Fruit fly (Drosophila melanogaster) whole organism, embryonic: ENCODE results near the gene CG2021.
A peak's percentile ranks its signal among the peaks of the same experiment; 100 is the strongest.

Source experiments
- Adf1 ChIP-seq: fragments of 200-800 bp; sonication (Bioruptor generic); IDR thresholded peaks from 2 replicates; pipeline ENCODE4 v1.3.6; 2022; ENCODE audit warnings: missing biosample characterization, missing genetic modification characterization
- B-H1 ChIP-seq: fragments of 200-800 bp; sonication (Bioruptor generic); IDR thresholded peaks from 3 replicates; pipeline ENCODE4 v1.3.6; 2022; ENCODE audit warnings: missing biosample characterization, missing genetic modification characterization
- BEAF-32 ChIP-seq: fragments of 200-800 bp; sonication (Bioruptor generic); optimal IDR thresholded peaks from 3 replicates; lab custom pipeline; 2017; ENCODE audit warnings: missing biosample characterization, missing genetic modification characterization, mild to moderate bottlenecking, moderate library complexity, missing genetic modification reagents
- CG10267 ChIP-seq: fragments of 200-800 bp; sonication (Bioruptor generic); optimal IDR thresholded peaks from 2 replicates; lab custom pipeline; 2018; ENCODE audit warnings: missing biosample characterization, mild to moderate bottlenecking, missing genetic modification characterization, moderate library complexity
- CG10654 ChIP-seq: fragments of 200-800 bp; sonication (Bioruptor generic); optimal IDR thresholded peaks from 2 replicates; lab custom pipeline; 2016; ENCODE audit warnings: missing biosample characterization, missing genetic modification characterization
- CG11456 ChIP-seq: fragments of 200-800 bp; sonication (Bioruptor generic); IDR thresholded peaks from 3 replicates; pipeline ENCODE4 v1.3.6; 2022; ENCODE audit warnings: missing biosample characterization, missing genetic modification characterization
- CG11723 ChIP-seq: fragments of 200-800 bp; sonication (Bioruptor generic); optimal IDR thresholded peaks from 2 replicates; lab custom pipeline; 2017; ENCODE audit warnings: missing biosample characterization, mild to moderate bottlenecking, missing genetic modification characterization
- CG1792 ChIP-seq: fragments of 200-800 bp; sonication (Bioruptor generic); optimal IDR thresholded peaks from 2 replicates; lab custom pipeline; 2016; ENCODE audit warnings: missing biosample characterization, missing genetic modification characterization
- CG34422 ChIP-seq: fragments of 200-800 bp; sonication (Bioruptor generic); IDR thresholded peaks from 3 replicates; pipeline ENCODE4 v1.3.6; 2022; ENCODE audit warnings: missing biosample characterization, missing genetic modification characterization
- CG3847 ChIP-seq: fragments of 200-800 bp; sonication (Bioruptor generic); IDR thresholded peaks from 2 replicates; pipeline ENCODE4 v1.3.6; 2022; ENCODE audit warnings: missing biosample characterization, missing genetic modification characterization
- CG42726 ChIP-seq: fragments of 200-800 bp; sonication (Bioruptor generic); IDR thresholded peaks from 2 replicates; pipeline ENCODE4 v1.3.6; 2022; ENCODE audit warnings: missing biosample characterization, missing genetic modification characterization; ENCODE audit not compliant: partially characterized antibody
- CG6765 ChIP-seq: fragments of 200-800 bp; sonication (Bioruptor generic); optimal IDR thresholded peaks from 3 replicates; lab custom pipeline; 2017; ENCODE audit warnings: missing biosample characterization, mild to moderate bottlenecking, missing genetic modification characterization
- CG6854 ChIP-seq: fragments of 200-800 bp; sonication (Bioruptor generic); optimal IDR thresholded peaks from 3 replicates; lab custom pipeline; 2017; ENCODE audit warnings: missing biosample characterization, mild to moderate bottlenecking, missing genetic modification characterization
- CG7271 ChIP-seq: fragments of 200-800 bp; sonication (Bioruptor generic); optimal IDR thresholded peaks from 2 replicates; lab custom pipeline; 2018; ENCODE audit warnings: missing biosample characterization, mild to moderate bottlenecking, missing genetic modification characterization, moderate library complexity
- CG7357 ChIP-seq: fragments of 200-800 bp; sonication (Bioruptor generic); IDR thresholded peaks from 3 replicates; pipeline ENCODE4 v1.3.6; 2022; ENCODE audit warnings: missing biosample characterization, missing genetic modification characterization
- CG8089 ChIP-seq: fragments of 200-800 bp; sonication (Bioruptor generic); optimal IDR thresholded peaks from 3 replicates; lab custom pipeline; 2016; ENCODE audit warnings: missing biosample characterization, missing genetic modification characterization
- D19A ChIP-seq: fragments of 200-800 bp; optimal IDR thresholded peaks from 3 replicates; lab custom pipeline; 2019; ENCODE audit warnings: missing biosample characterization, mild to moderate bottlenecking, missing genetic modification characterization, moderate library complexity
- GATAe ChIP-seq: fragments of 200-800 bp; sonication (Bioruptor generic); conservative IDR thresholded peaks from 2 replicates; pipeline ENCODE4 v1.3.6; 2022; ENCODE audit warnings: missing biosample characterization, missing genetic modification characterization
- HLH3B ChIP-seq: fragments of 200-800 bp; sonication (Bioruptor generic); IDR thresholded peaks from 2 replicates; pipeline ENCODE4 v1.3.6; 2022; ENCODE audit warnings: missing biosample characterization, missing genetic modification characterization
- HLH54F ChIP-seq: fragments of 200-800 bp; sonication (Bioruptor generic); optimal IDR thresholded peaks from 3 replicates; lab custom pipeline; 2016; ENCODE audit warnings: missing biosample characterization, missing genetic modification characterization
- Hsf ChIP-seq: fragments of 200-800 bp; sonication (Bioruptor generic); optimal IDR thresholded peaks from 3 replicates; lab custom pipeline; 2016; ENCODE audit warnings: missing biosample characterization, missing genetic modification characterization
- Mad ChIP-seq: fragments of 200-800 bp; sonication (Bioruptor generic); optimal IDR thresholded peaks from 2 replicates; lab custom pipeline; 2016; ENCODE audit warnings: missing biosample characterization, missing genetic modification characterization
- Neu2 ChIP-seq: fragments of 200-800 bp; sonication (Bioruptor generic); optimal IDR thresholded peaks from 3 replicates; lab custom pipeline; 2016; ENCODE audit warnings: missing biosample characterization, missing genetic modification characterization, borderline replicate concordance
- PHDP ChIP-seq: fragments of 200-800 bp; sonication (Bioruptor generic); optimal IDR thresholded peaks from 3 replicates; lab custom pipeline; 2018; ENCODE audit warnings: missing biosample characterization, mild to moderate bottlenecking, missing genetic modification characterization, moderate library complexity
- Sox100B ChIP-seq: fragments of 200-800 bp; sonication (Bioruptor generic); optimal IDR thresholded peaks from 3 replicates; lab custom pipeline; 2018; ENCODE audit warnings: missing biosample characterization, mild to moderate bottlenecking, missing genetic modification characterization
- Sry-δ ChIP-seq: fragments of 200-800 bp; sonication (Bioruptor generic); optimal IDR thresholded peaks from 2 replicates; lab custom pipeline; 2016; ENCODE audit warnings: missing biosample characterization, missing genetic modification characterization
- amos ChIP-seq: fragments of 200-800 bp; sonication (Bioruptor generic); IDR thresholded peaks from 2 replicates; pipeline ENCODE4 v1.3.6; 2022; ENCODE audit warnings: missing biosample characterization, missing genetic modification characterization; ENCODE audit not compliant: partially characterized antibody
- cad ChIP-seq: fragments of >200 bp; optimal IDR thresholded peaks from 2 replicates; lab custom pipeline; 2017; ENCODE audit warnings: missing biosample characterization, missing genetic modification characterization
- cas ChIP-seq: fragments of 200-800 bp; sonication (Bioruptor generic); IDR thresholded peaks from 2 replicates; pipeline ENCODE4 v1.3.6; 2022; ENCODE audit warnings: missing biosample characterization, missing genetic modification characterization
- chif ChIP-seq, 2 experiments: fragments of 200-800 bp; sonication (Bioruptor generic); optimal IDR thresholded peaks; 3 replicates each; lab custom pipeline; 2016; ENCODE audit warnings: missing biosample characterization in 2 of 2, missing genetic modification characterization in 2 of 2
- dmrt99B ChIP-seq: fragments of 200-800 bp; sonication (Bioruptor generic); optimal IDR thresholded peaks from 2 replicates; lab custom pipeline; 2018; ENCODE audit warnings: missing biosample characterization, mild to moderate bottlenecking, missing genetic modification characterization, moderate library complexity
- eve ChIP-seq, 2 experiments: fragments of >200 bp; optimal IDR thresholded peaks; 2 replicates each; lab custom pipeline; 2017; ENCODE audit warnings: missing biosample characterization in 2 of 2, missing genetic modification characterization in 2 of 2
- ewg ChIP-seq: fragments of 200-800 bp; sonication (Bioruptor generic); optimal IDR thresholded peaks from 3 replicates; lab custom pipeline; 2017; ENCODE audit warnings: mild to moderate bottlenecking, missing biosample characterization, missing genetic modification reagents, missing genetic modification characterization
- gce ChIP-seq: fragments of 200-800 bp; sonication (Bioruptor generic); IDR thresholded peaks from 3 replicates; pipeline ENCODE4 v1.3.6; 2022; ENCODE audit warnings: missing biosample characterization, missing genetic modification characterization
- gro ChIP-seq: fragments of 200-800 bp; sonication (Bioruptor generic); optimal IDR thresholded peaks from 2 replicates; lab custom pipeline; 2016; ENCODE audit warnings: missing biosample characterization, missing genetic modification characterization
- gsb-n ChIP-seq: fragments of 200-800 bp; sonication (Bioruptor generic); optimal IDR thresholded peaks from 3 replicates; lab custom pipeline; 2018; ENCODE audit warnings: missing biosample characterization, mild to moderate bottlenecking, missing genetic modification characterization
- hkb ChIP-seq, 2 experiments: fragments of 200-800 bp in 1 of 2; fragments of >200 bp in 1 of 2; sonication (Bioruptor generic) in 1 of 2; IDR thresholded peaks in 1 of 2; optimal IDR thresholded peaks in 1 of 2; 2 replicates each; pipeline versions ENCODE4 v1.3.6 to Lab custom; 2017 to 2022; ENCODE audit warnings: missing biosample characterization in 1 of 2, missing genetic modification characterization in 1 of 2
- lab ChIP-seq: fragments of 200-800 bp; sonication (Bioruptor generic); optimal IDR thresholded peaks from 3 replicates; lab custom pipeline; 2017; ENCODE audit warnings: missing biosample characterization, missing genetic modification characterization, mild to moderate bottlenecking, moderate library complexity, missing genetic modification reagents
- lbe ChIP-seq: fragments of 200-800 bp; sonication (Bioruptor generic); optimal IDR thresholded peaks from 2 replicates; lab custom pipeline; 2016; ENCODE audit warnings: missing biosample characterization, mild to moderate bottlenecking, missing genetic modification characterization
- maf-S ChIP-seq: fragments of 200-800 bp; sonication (Bioruptor generic); optimal IDR thresholded peaks from 2 replicates; lab custom pipeline; 2016; ENCODE audit warnings: missing biosample characterization, missing genetic modification characterization
- pan ChIP-seq, 4 experiments: fragments of >200 bp in 3 of 4; fragments of 200-800 bp in 1 of 4; sonication (Bioruptor generic) in 1 of 4; optimal IDR thresholded peaks in 3 of 4; IDR thresholded peaks in 1 of 4; 2 replicates each; pipeline versions ENCODE4 v1.3.6 to Lab custom; 2017 to 2022; ENCODE audit warnings: missing biosample characterization in 2 of 4, missing genetic modification characterization in 2 of 4, mixed read lengths in 1 of 4
- prd ChIP-seq, 3 experiments: fragments of >200 bp in 2 of 3; fragments of 200-800 bp in 1 of 3; sonication (Bioruptor generic) in 1 of 3; optimal IDR thresholded peaks in 2 of 3; IDR thresholded peaks in 1 of 3; 2 replicates in 2 of 3; 3 replicates in 1 of 3; pipeline versions ENCODE4 v1.3.6 to Lab custom; 2017 to 2022; ENCODE audit warnings: missing biosample characterization in 1 of 3, missing genetic modification characterization in 1 of 3
- salm ChIP-seq: fragments of 200-800 bp; sonication (Bioruptor generic); optimal IDR thresholded peaks from 2 replicates; lab custom pipeline; 2018; ENCODE audit warnings: missing biosample characterization, mild to moderate bottlenecking, missing genetic modification characterization
- schlank ChIP-seq: fragments of 200-800 bp; sonication (Bioruptor generic); optimal IDR thresholded peaks from 2 replicates; lab custom pipeline; 2018; ENCODE audit warnings: missing biosample characterization, mild to moderate bottlenecking, missing genetic modification characterization
- sens-2 ChIP-seq: fragments of 200-800 bp; sonication (Bioruptor generic); IDR thresholded peaks from 2 replicates; pipeline ENCODE4 v1.3.6; 2022; ENCODE audit warnings: missing biosample characterization, missing genetic modification characterization
- sqz ChIP-seq: fragments of 200-800 bp; sonication (Bioruptor generic); optimal IDR thresholded peaks from 3 replicates; lab custom pipeline; 2018; ENCODE audit warnings: missing biosample characterization, mild to moderate bottlenecking, missing genetic modification characterization
- trh ChIP-seq: fragments of 200-800 bp; sonication (Bioruptor generic); optimal IDR thresholded peaks from 2 replicates; lab custom pipeline; 2016; ENCODE audit warnings: missing biosample characterization, missing genetic modification characterization
- vnd ChIP-seq: fragments of 200-800 bp; sonication (Bioruptor generic); IDR thresholded peaks from 3 replicates; pipeline ENCODE4 v1.3.6; 2022; ENCODE audit warnings: missing biosample characterization, missing genetic modification characterization; ENCODE audit not compliant: partially characterized antibody
- zf30C ChIP-seq: fragments of 200-800 bp; sonication (Bioruptor generic); optimal IDR thresholded peaks from 3 replicates; lab custom pipeline; 2018; ENCODE audit warnings: missing biosample characterization, mild to moderate bottlenecking, missing genetic modification characterization

The CG2021 gene

dm6 chr3L:1808631-1809030, 31.4 kb upstream of the CG2021 start (continued):
- peak; percentile 80 for TF ChIP-seq schlank (tag; lab: Kevin White, UChicago)
- TF ChIP-seq trh (GFP tag; lab: Kevin White, UChicago), result peak; percentile 75
- no peak for TF ChIP-seq Neu2 (GFP tag; lab: Kevin White, UChicago)
- no peak for TF ChIP-seq lbe (GFP tag; lab: Kevin White, UChicago)
- no peak for TF ChIP-seq CG7271 (tag; lab: Kevin White, UChicago)
- TF ChIP-seq sqz (GFP tag; lab: Kevin White, UChicago), result no peak
- peak; percentile 73 for TF ChIP-seq CG6854 (GFP tag; lab: Kevin White, UChicago)
- TF ChIP-seq CG42726 (GFP tag; lab: Robert Waterston, UW), result no peak
- TF ChIP-seq amos (GFP tag; lab: Robert Waterston, UW), result no peak
- TF ChIP-seq PHDP (tag; lab: Kevin White, UChicago), result peak; percentile 90
- TF ChIP-seq GATAe (GFP tag; lab: Robert Waterston, UW), result peak; percentile 67; the same call in 1 of the 2 replicates
- peak; percentile 89 for TF ChIP-seq Hsf (GFP tag; lab: Kevin White, UChicago)
- TF ChIP-seq ewg, result peak; percentile 71
- TF ChIP-seq cas (GFP tag; lab: Robert Waterston, UW), result peak; percentile 83
- TF ChIP-seq dmrt99B (tag; lab: Kevin White, UChicago), result peak; percentile 92
- peak; percentile 93 for TF ChIP-seq HLH3B
- TF ChIP-seq CG34422 (GFP tag; lab: Robert Waterston, UW), result peak; percentile 93
- peak; percentile 83 for TF ChIP-seq CG10654 (GFP tag; lab: Kevin White, UChicago)
- no peak for TF ChIP-seq CG11723
- no peak for TF ChIP-seq gsb-n
- TF ChIP-seq CG3847, result peak; percentile 86
- TF ChIP-seq prd (optimal IDR thresholded peaks at IDR 0.05; lab: Kevin White, UChicago), result no peak
- TF ChIP-seq prd (GFP tag; IDR thresholded peaks at IDR 0.05; lab: Robert Waterston, UW), result peak; percentile 93
- peak; percentile 88 for TF ChIP-seq HLH54F (GFP tag; lab: Kevin White, UChicago)
- peak; percentile 77 for TF ChIP-seq CG7357 (GFP tag; lab: Robert Waterston, UW)
- TF ChIP-seq Sox100B (GFP tag; lab: Kevin White, UChicago), result no peak
- peak; percentile 90 for TF ChIP-seq gro (GFP tag; lab: Kevin White, UChicago)
- no peak for TF ChIP-seq BEAF-32 (GFP tag; lab: Kevin White, UChicago)
- peak; percentile 57 for TF ChIP-seq Sry-δ
- peak; percentile 84; the same call in 1 of the 3 replicates for TF ChIP-seq gce (GFP tag; lab: Robert Waterston, UW)
- no peak for TF ChIP-seq D19A
- peak; percentile 94 for TF ChIP-seq lab (GFP tag; lab: Kevin White, UChicago)
- peak; percentile 95 for TF ChIP-seq CG11456 (GFP tag; lab: Robert Waterston, UW)
- peak; percentile 67 for TF ChIP-seq Adf1 (GFP tag; lab: Robert Waterston, UW)
- TF ChIP-seq chif (GFP tag; optimal IDR thresholded peaks at IDR 0.05; lab: Kevin White, UChicago), result peak; percentile 84 to 91
- TF ChIP-seq vnd (GFP tag; lab: Robert Waterston, UW), result no peak
- peak; percentile 79 for TF ChIP-seq CG1792 (GFP tag; lab: Kevin White, UChicago)
- TF ChIP-seq CG8089 (GFP tag; lab: Kevin White, UChicago), result peak; percentile 84
- TF ChIP-seq eve (GFP tag; optimal IDR thresholded peaks at IDR 0.05; lab: Kevin White, UChicago), result no peak
- peak; percentile 72 for TF ChIP-seq CG6765
- peak; percentile 82 for TF ChIP-seq salm (tag; lab: Kevin White, UChicago)
- TF ChIP-seq CG10267, result peak; percentile 77
- peak; percentile 19 for TF ChIP-seq zf30C (GFP tag; lab: Kevin White, UChicago)
- TF ChIP-seq hkb (optimal IDR thresholded peaks at IDR 0.05; lab: Kevin White, UChicago), result no peak
- peak; percentile 93 for TF ChIP-seq hkb (GFP tag; IDR thresholded peaks at IDR 0.05; lab: Robert Waterston, UW)
- TF ChIP-seq maf-S, result peak; percentile 88
- no peak for TF ChIP-seq pan (optimal IDR thresholded peaks at IDR 0.05; lab: Kevin White, UChicago)
- TF ChIP-seq pan (GFP tag; optimal IDR thresholded peaks at IDR 0.05 in 1 of 2, IDR thresholded peaks at IDR 0.05 in 1 of 2), result peak in 1 of 2 experiments; percentile 94
- TF ChIP-seq Mad (GFP tag; lab: Kevin White, UChicago), result peak; percentile 76
- no peak for TF ChIP-seq cad (GFP tag; lab: Kevin White, UChicago)
- TF ChIP-seq sens-2, result peak; percentile 85
- peak; percentile 89 for TF ChIP-seq B-H1 (GFP tag; lab: Robert Waterston, UW)
